Fruit fly (Drosophila melanogaster) whole organism, embryonic: ENCODE measurements around the gene Polr3G.

ENCODE experiments used
- Awh ChIP-seq: fragments of 200-800 bp; sonication (Bioruptor generic); IDR thresholded peaks from 2 replicates; pipeline ENCODE4, ENCODE4 v1.3.6; 2022; ENCODE audit warnings: missing biosample characterization, missing genetic modification characterization
- C15 ChIP-seq: fragments of 200-800 bp; sonication (Bioruptor generic); IDR thresholded peaks from 3 replicates; pipeline ENCODE4 v1.3.6; 2022; ENCODE audit warnings: missing biosample characterization, missing genetic modification characterization
- CG1024 ChIP-seq: fragments of 200-800 bp; sonication (Bioruptor generic); IDR thresholded peaks from 2 replicates; pipeline ENCODE4 v1.3.6; 2022; ENCODE audit warnings: missing biosample characterization, missing genetic modification characterization
- CG10565 ChIP-seq: fragments of 200-800 bp; sonication (Bioruptor generic); optimal IDR thresholded peaks from 3 replicates; lab custom pipeline; 2016; ENCODE audit warnings: missing biosample characterization, mild to moderate bottlenecking, missing genetic modification characterization
- CG11560 ChIP-seq: fragments of 200-800 bp; sonication (Bioruptor generic); IDR thresholded peaks from 3 replicates; pipeline ENCODE4 v1.3.6; 2022; ENCODE audit warnings: missing biosample characterization, missing genetic modification characterization
- CG1233 ChIP-seq: fragments of 200-800 bp; sonication (Bioruptor generic); optimal IDR thresholded peaks from 4 replicates; lab custom pipeline; 2018; ENCODE audit warnings: missing biosample characterization, mild to moderate bottlenecking, missing genetic modification characterization
- CG12769 ChIP-seq: fragments of 200-800 bp; sonication (Bioruptor generic); optimal IDR thresholded peaks from 2 replicates; lab custom pipeline; 2019; ENCODE audit warnings: missing biosample characterization, mild to moderate bottlenecking, missing genetic modification characterization, moderate library complexity
- CG13894 ChIP-seq: fragments of 200-800 bp; sonication (Bioruptor generic); optimal IDR thresholded peaks from 3 replicates; lab custom pipeline; 2018; ENCODE audit warnings: missing biosample characterization, mild to moderate bottlenecking, missing genetic modification characterization, moderate library complexity
- CG32532 ChIP-seq: fragments of 200-800 bp; sonication (Bioruptor generic); IDR thresholded peaks from 2 replicates; pipeline ENCODE4 v1.3.6; 2022; ENCODE audit warnings: missing biosample characterization, missing genetic modification characterization
- CG34224 ChIP-seq: fragments of 200-800 bp; sonication (Bioruptor generic); IDR thresholded peaks from 3 replicates; pipeline ENCODE4 v1.3.6; 2022; ENCODE audit warnings: missing biosample characterization, missing genetic modification characterization; ENCODE audit not compliant: partially characterized antibody
- CG6791 ChIP-seq: fragments of 200-800 bp; sonication (Bioruptor generic); IDR thresholded peaks from 3 replicates; pipeline ENCODE4 v1.3.6; 2022; ENCODE audit warnings: missing biosample characterization, missing genetic modification characterization; ENCODE audit not compliant: partially characterized antibody
- CG9797 ChIP-seq: fragments of 200-800 bp; sonication (Bioruptor generic); optimal IDR thresholded peaks from 3 replicates; lab custom pipeline; 2018; ENCODE audit warnings: missing biosample characterization, mild to moderate bottlenecking, missing genetic modification characterization
- CG9876 ChIP-seq: fragments of 200-800 bp; sonication (Bioruptor generic); optimal IDR thresholded peaks from 2 replicates; lab custom pipeline; 2016; ENCODE audit warnings: missing biosample characterization, missing genetic modification characterization
- CTCF ChIP-seq: fragments of 200-800 bp; sonication (Bioruptor generic); optimal IDR thresholded peaks from 2 replicates; lab custom pipeline; 2017; ENCODE audit warnings: missing biosample characterization, mild to moderate bottlenecking, missing genetic modification characterization, moderate library complexity
- Dbx ChIP-seq: fragments of 200-800 bp; sonication (Bioruptor generic); IDR thresholded peaks from 3 replicates; pipeline ENCODE4 v1.3.6; 2022; ENCODE audit warnings: missing biosample characterization, missing genetic modification characterization
- Dp ChIP-seq: fragments of 200-800 bp; sonication (Bioruptor generic); optimal IDR thresholded peaks from 2 replicates; lab custom pipeline; 2018; ENCODE audit warnings: missing biosample characterization, mild to moderate bottlenecking, missing genetic modification characterization, moderate library complexity
- Eip74EF ChIP-seq, 2 experiments: fragments of 200-800 bp in 1 of 2; fragments of >200 bp in 1 of 2; sonication (Bioruptor generic) in 1 of 2; optimal IDR thresholded peaks; 2 replicates each; lab custom pipeline; 2017 to 2019; ENCODE audit warnings: missing biosample characterization in 2 of 2, missing genetic modification characterization in 2 of 2, mild to moderate bottlenecking in 1 of 2, moderate library complexity in 1 of 2
- Ets65A ChIP-seq: fragments of 200-800 bp; sonication (Bioruptor generic); peaks from one replicate; lab custom pipeline; 2016; ENCODE audit warnings: missing biosample characterization, missing genetic modification characterization
- H15 ChIP-seq: fragments of 200-800 bp; sonication (Bioruptor generic); IDR thresholded peaks from 3 replicates; pipeline ENCODE4 v1.3.6; 2022; ENCODE audit warnings: missing biosample characterization, missing genetic modification characterization
- HLH3B ChIP-seq: fragments of 200-800 bp; sonication (Bioruptor generic); IDR thresholded peaks from 2 replicates; pipeline ENCODE4 v1.3.6; 2022; ENCODE audit warnings: missing biosample characterization, missing genetic modification characterization
- Hr51 ChIP-seq, 2 experiments: fragments of 200-800 bp; sonication (Bioruptor generic); optimal IDR thresholded peaks; 2 replicates in 1 of 2; 3 replicates in 1 of 2; lab custom pipeline; 2016 to 2018; ENCODE audit warnings: missing biosample characterization in 2 of 2, missing genetic modification characterization in 2 of 2, mild to moderate bottlenecking in 1 of 2, moderate library complexity in 1 of 2
- Hr78 ChIP-seq, 2 experiments: fragments of 200-800 bp in 1 of 2; fragments of >200 bp in 1 of 2; sonication (Bioruptor generic) in 1 of 2; optimal IDR thresholded peaks; 2 replicates each; lab custom pipeline; 2017 to 2019; ENCODE audit warnings: missing biosample characterization in 2 of 2, missing genetic modification characterization in 2 of 2, mild to moderate bottlenecking in 1 of 2, moderate library complexity in 1 of 2
- Med ChIP-seq: fragments of 200-800 bp; sonication (Bioruptor generic); peaks from one replicate; lab custom pipeline; 2016; ENCODE audit warnings: missing biosample characterization, missing genetic modification characterization, mild to moderate bottlenecking, inconsistent platforms, moderate library complexity
- NC2β ChIP-seq: fragments of 200-800 bp; sonication (Bioruptor generic); optimal IDR thresholded peaks from 2 replicates; lab custom pipeline; 2016; ENCODE audit warnings: missing biosample characterization, missing genetic modification characterization
- Optix ChIP-seq: fragments of 200-800 bp; sonication (Bioruptor generic); IDR thresholded peaks from 3 replicates; pipeline ENCODE4 v1.3.6; 2022; ENCODE audit warnings: missing biosample characterization, missing genetic modification characterization
- Pdp1 ChIP-seq, 2 experiments: fragments of 200-800 bp; sonication (Bioruptor generic); optimal IDR thresholded peaks; 3 replicates each; lab custom pipeline; 2016; ENCODE audit warnings: missing biosample characterization in 2 of 2, missing genetic modification characterization in 2 of 2, mild to moderate bottlenecking in 1 of 2, moderate library complexity in 1 of 2
- Rfx ChIP-seq: fragments of 200-800 bp; sonication (Bioruptor generic); IDR thresholded peaks from 2 replicates; pipeline ENCODE4 v1.3.6; 2022; ENCODE audit warnings: missing biosample characterization, missing genetic modification characterization
- Sox100B ChIP-seq: fragments of 200-800 bp; sonication (Bioruptor generic); optimal IDR thresholded peaks from 3 replicates; lab custom pipeline; 2018; ENCODE audit warnings: missing biosample characterization, mild to moderate bottlenecking, missing genetic modification characterization
- Spps ChIP-seq: fragments of 200-800 bp; sonication (Bioruptor generic); optimal IDR thresholded peaks from 2 replicates; lab custom pipeline; 2018; ENCODE audit warnings: missing biosample characterization, mild to moderate bottlenecking, missing genetic modification characterization
- abd-A ChIP-seq: fragments of 200-800 bp; sonication (Bioruptor generic); optimal IDR thresholded peaks from 3 replicates; lab custom pipeline; 2019; ENCODE audit warnings: missing biosample characterization, mild to moderate bottlenecking, missing genetic modification characterization, moderate library complexity
- aop ChIP-seq: fragments of 200-800 bp; sonication (Bioruptor generic); IDR thresholded peaks from 2 replicates; pipeline ENCODE4 v1.3.6; 2022; ENCODE audit warnings: missing biosample characterization, missing genetic modification characterization
- ap ChIP-seq: fragments of 200-800 bp; sonication (Bioruptor generic); IDR thresholded peaks from 2 replicates; pipeline ENCODE4 v1.3.6; 2022; ENCODE audit warnings: missing biosample characterization, missing genetic modification characterization
- chinmo ChIP-seq: fragments of 200-800 bp; sonication (Bioruptor generic); IDR thresholded peaks from 4 replicates; pipeline ENCODE4 v1.3.6; 2022; ENCODE audit warnings: missing biosample characterization, missing genetic modification characterization; ENCODE audit not compliant: partially characterized antibody
- ems ChIP-seq: fragments of 200-800 bp; sonication (Bioruptor generic); optimal IDR thresholded peaks from 3 replicates; lab custom pipeline; 2016; ENCODE audit warnings: missing biosample characterization, missing genetic modification characterization
- ftz-f1 ChIP-seq: fragments of 200-800 bp; sonication (Bioruptor generic); optimal IDR thresholded peaks from 2 replicates; lab custom pipeline; 2016; ENCODE audit warnings: missing biosample characterization, missing genetic modification characterization
- kay ChIP-seq: fragments of 200-800 bp; sonication (Bioruptor generic); optimal IDR thresholded peaks from 2 replicates; lab custom pipeline; 2016; ENCODE audit warnings: missing biosample characterization, missing genetic modification characterization
- knrl ChIP-seq: fragments of 200-800 bp; sonication (Bioruptor generic); IDR thresholded peaks from 3 replicates; pipeline ENCODE4 v1.3.6; 2022; ENCODE audit warnings: missing biosample characterization, missing genetic modification characterization; ENCODE audit not compliant: partially characterized antibody
- oc ChIP-seq: fragments of 200-800 bp; sonication (Bioruptor generic); optimal IDR thresholded peaks from 2 replicates; lab custom pipeline; 2018; ENCODE audit warnings: missing biosample characterization, mild to moderate bottlenecking, missing genetic modification characterization, moderate library complexity
- pho ChIP-seq: fragments of 200-800 bp; sonication (Bioruptor generic); optimal IDR thresholded peaks from 2 replicates; lab custom pipeline; 2016; ENCODE audit warnings: missing biosample characterization, missing genetic modification characterization
- pnt ChIP-seq: fragments of 200-800 bp; sonication (Bioruptor generic); optimal IDR thresholded peaks from 3 replicates; lab custom pipeline; 2016; ENCODE audit warnings: missing biosample characterization, missing genetic modification characterization
- ranshi ChIP-seq: fragments of 200-800 bp; sonication (Bioruptor generic); IDR thresholded peaks from 2 replicates; pipeline ENCODE4 v1.3.6; 2022; ENCODE audit warnings: missing biosample characterization, missing genetic modification characterization
- sens-2 ChIP-seq: fragments of 200-800 bp; sonication (Bioruptor generic); IDR thresholded peaks from 2 replicates; pipeline ENCODE4 v1.3.6; 2022; ENCODE audit warnings: missing biosample characterization, missing genetic modification characterization
- slp2 ChIP-seq: fragments of 200-800 bp; sonication (Bioruptor generic); optimal IDR thresholded peaks from 2 replicates; lab custom pipeline; 2016; ENCODE audit warnings: missing biosample characterization, missing genetic modification characterization
- stc ChIP-seq: fragments of 200-800 bp; sonication (Bioruptor generic); IDR thresholded peaks from 2 replicates; pipeline ENCODE4 v1.3.6; 2022; ENCODE audit warnings: missing biosample characterization, missing genetic modification characterization
- stwl ChIP-seq: fragments of 200-800 bp; sonication (Bioruptor generic); optimal IDR thresholded peaks from 3 replicates; lab custom pipeline; 2018; ENCODE audit warnings: missing biosample characterization, mild to moderate bottlenecking, missing genetic modification characterization, moderate library complexity
- vvl ChIP-seq: fragments of 200-800 bp; sonication (Bioruptor generic); IDR thresholded peaks from 2 replicates; pipeline ENCODE4 v1.3.6; 2022; ENCODE audit warnings: missing biosample characterization, missing genetic modification characterization
- yki ChIP-seq: fragments of >200 bp; optimal IDR thresholded peaks from 3 replicates; lab custom pipeline; 2018

The Polr3G gene

dm6 chr3L:17386612-17387382, 40.1 kb downstream of the Polr3G start:
- TF ChIP-seq CG34224 = no peak
- TF ChIP-seq Awh (GFP tag; lab: Robert Waterston, UW) = peak; percentile 28; the same call in 1 of the 2 replicates
- no peak for TF ChIP-seq Optix (GFP tag; lab: Robert Waterston, UW)
- peak; percentile 61 for TF ChIP-seq abd-A (tag; lab: Kevin White, UChicago)
- TF ChIP-seq Spps (tag; lab: Kevin White, UChicago) = no peak
- TF ChIP-seq ap (GFP tag; lab: Robert Waterston, UW) = no peak
- peak; percentile 89 for TF ChIP-seq vvl
- TF ChIP-seq C15 (GFP tag; lab: Robert Waterston, UW) = no peak
- TF ChIP-seq NC2β (GFP tag; lab: Kevin White, UChicago) = no peak
- TF ChIP-seq chinmo (GFP tag; lab: Robert Waterston, UW) = peak; percentile 79; the same call in 1 of the 4 replicates
- TF ChIP-seq Pdp1 (GFP tag; optimal IDR thresholded peaks at IDR 0.05; lab: Kevin White, UChicago) = peak in 1 of 2 experiments; percentile 84
- no peak for TF ChIP-seq slp2 (GFP tag; lab: Kevin White, UChicago)
- peak; percentile 65 for TF ChIP-seq CG13894 (tag; lab: Kevin White, UChicago)
- TF ChIP-seq ftz-f1 (GFP tag; lab: Kevin White, UChicago) = peak; percentile 2
- no peak for TF ChIP-seq knrl (GFP tag; lab: Robert Waterston, UW)
- no peak for TF ChIP-seq Rfx (GFP tag; lab: Robert Waterston, UW)
- TF ChIP-seq Eip74EF (GFP tag; optimal IDR thresholded peaks at IDR 0.05; lab: Kevin White, UChicago) = peak in 1 of 2 experiments; percentile 28
- no peak for TF ChIP-seq pho (GFP tag; lab: Kevin White, UChicago)
- TF ChIP-seq kay = no peak
- no peak for TF ChIP-seq stc (GFP tag; lab: Robert Waterston, UW)
- peak in 1 of 2 experiments; percentile 59 for TF ChIP-seq Hr78 (GFP tag; optimal IDR thresholded peaks at IDR 0.05; lab: Kevin White, UChicago)
- TF ChIP-seq Hr51 (GFP tag; optimal IDR thresholded peaks at IDR 0.05; lab: Kevin White, UChicago) = no peak
- peak; percentile 61 for TF ChIP-seq CG12769 (tag; lab: Kevin White, UChicago)
- TF ChIP-seq stwl = no peak
- TF ChIP-seq CG32532 (GFP tag; lab: Robert Waterston, UW) = 0 out of 2 replicates have a peak, but pooled peaks have one; percentile 5
- TF ChIP-seq CTCF (GFP tag; lab: Kevin White, UChicago) = no peak
- no peak for TF ChIP-seq CG10565 (GFP tag; lab: Kevin White, UChicago)
- no peak for TF ChIP-seq ranshi
- TF ChIP-seq sens-2 = no peak
- TF ChIP-seq oc (tag; lab: Kevin White, UChicago) = peak; percentile 26

- 0 out of 3 replicates have a peak, but pooled peaks have one; percentile 13 for TF ChIP-seq H15 (GFP tag; lab: Robert Waterston, UW)
- TF ChIP-seq Med (GFP tag; lab: Kevin White, UChicago) = peak; percentile 33
- no peak for TF ChIP-seq ems (GFP tag; lab: Kevin White, UChicago)
- 0 out of 3 replicates have a peak, but pooled peaks have one; percentile 15 for TF ChIP-seq CG6791 (GFP tag; lab: Robert Waterston, UW)
- 0 out of 3 replicates have a peak, but pooled peaks have one; percentile 42 for TF ChIP-seq Dbx
- no peak for TF ChIP-seq Sox100B
- peak; percentile 65 for TF ChIP-seq CTCF (GFP tag; lab: Kevin White, UChicago)
Measured at dm6 chr3L:17383714-17384113, 43.2 kb downstream of the Polr3G start.

- TF ChIP-seq stc (GFP tag; lab: Robert Waterston, UW) (no peak), CG12769 (tag; lab: Kevin White, UChicago) (peak; percentile 20), CG1233 (GFP tag; lab: Kevin White, UChicago) (no peak), CG1024 (GFP tag; lab: Robert Waterston, UW) (no peak), aop (GFP tag; lab: Robert Waterston, UW) (no peak), CG11560 (tag; lab: Robert Waterston, UW) (no peak), kay (no peak), chinmo (GFP tag; lab: Robert Waterston, UW) (0 out of 4 replicates have a peak, but pooled peaks have one; percentile 30), Ets65A (GFP tag; lab: Kevin White, UChicago) (peak; percentile 91), HLH3B (GFP tag; lab: Robert Waterston, UW) (no peak), CG9876 (GFP tag; lab: Kevin White, UChicago) (no peak), CG9797 (GFP tag; lab: Kevin White, UChicago) (no peak), yki (lab: Kevin White, UChicago) (no peak), Dp (GFP tag; lab: Kevin White, UChicago) (no peak), pnt (GFP tag; lab: Kevin White, UChicago) (no peak)
Measured at dm6 chr3L:17383285-17383684, 43.6 kb downstream of the Polr3G start.
